Fruit fly (Drosophila melanogaster): ENCODE results near the gene Sema5c.

- TF ChIP-seq sage (GFP tag; optimal IDR thresholded peaks at IDR 0.05) (no peak), Myc (optimal IDR thresholded peaks at IDR 0.05) (no peak), Jra (GFP tag; optimal IDR thresholded peaks at IDR 0.05) (no peak), lola (GFP tag; optimal IDR thresholded peaks at IDR 0.05) (no peak), psq (GFP tag; optimal IDR thresholded peaks at IDR 0.05) (no peak), h (GFP tag; optimal IDR thresholded peaks at IDR 0.05) (no peak), Dfd (GFP tag; optimal IDR thresholded peaks at IDR 0.05) (no peak), pan (optimal IDR thresholded peaks at IDR 0.05) (no peak), OdsH (GFP tag; optimal IDR thresholded peaks at IDR 0.05) (no peak)
These were observed 18.8 kb downstream of the Sema5c start for dm6 chr3L:12062788-12063218.
